Fruit fly (Drosophila melanogaster): ENCODE measurements around the gene natalisin.

natalisin gene

DNA sequence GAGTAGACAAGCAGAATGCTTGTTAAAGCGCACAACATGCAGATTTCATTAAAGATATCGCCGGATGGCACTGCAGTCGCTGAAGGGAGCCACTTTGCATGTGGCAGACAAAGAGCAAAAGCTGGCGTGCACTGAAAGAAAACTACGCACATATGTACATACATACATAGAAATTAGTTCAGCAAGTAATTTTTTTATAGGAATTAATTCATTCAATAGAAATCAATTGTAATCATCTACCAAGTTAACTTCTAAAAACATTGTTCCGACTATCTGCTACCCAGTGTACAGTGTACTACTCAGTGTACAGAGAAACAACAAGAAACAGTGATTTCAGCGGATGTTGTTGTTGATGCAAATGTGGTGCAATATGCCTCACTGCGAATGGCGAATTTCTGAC is 30.9 kb downstream of the natalisin start:
- no peak for TF ChIP-seq Dll (optimal IDR thresholded peaks at IDR 0.05)
- no peak for TF ChIP-seq pan (optimal IDR thresholded peaks at IDR 0.05)
- TF ChIP-seq CG8478 (optimal IDR thresholded peaks at IDR 0.05) = no peak
- TF ChIP-seq psq (optimal IDR thresholded peaks at IDR 0.05) = no peak
- no peak for TF ChIP-seq EcR (GFP tag; optimal IDR thresholded peaks at IDR 0.05)
- TF ChIP-seq usp (GFP tag; optimal IDR thresholded peaks at IDR 0.05) = no peak

DNA sequence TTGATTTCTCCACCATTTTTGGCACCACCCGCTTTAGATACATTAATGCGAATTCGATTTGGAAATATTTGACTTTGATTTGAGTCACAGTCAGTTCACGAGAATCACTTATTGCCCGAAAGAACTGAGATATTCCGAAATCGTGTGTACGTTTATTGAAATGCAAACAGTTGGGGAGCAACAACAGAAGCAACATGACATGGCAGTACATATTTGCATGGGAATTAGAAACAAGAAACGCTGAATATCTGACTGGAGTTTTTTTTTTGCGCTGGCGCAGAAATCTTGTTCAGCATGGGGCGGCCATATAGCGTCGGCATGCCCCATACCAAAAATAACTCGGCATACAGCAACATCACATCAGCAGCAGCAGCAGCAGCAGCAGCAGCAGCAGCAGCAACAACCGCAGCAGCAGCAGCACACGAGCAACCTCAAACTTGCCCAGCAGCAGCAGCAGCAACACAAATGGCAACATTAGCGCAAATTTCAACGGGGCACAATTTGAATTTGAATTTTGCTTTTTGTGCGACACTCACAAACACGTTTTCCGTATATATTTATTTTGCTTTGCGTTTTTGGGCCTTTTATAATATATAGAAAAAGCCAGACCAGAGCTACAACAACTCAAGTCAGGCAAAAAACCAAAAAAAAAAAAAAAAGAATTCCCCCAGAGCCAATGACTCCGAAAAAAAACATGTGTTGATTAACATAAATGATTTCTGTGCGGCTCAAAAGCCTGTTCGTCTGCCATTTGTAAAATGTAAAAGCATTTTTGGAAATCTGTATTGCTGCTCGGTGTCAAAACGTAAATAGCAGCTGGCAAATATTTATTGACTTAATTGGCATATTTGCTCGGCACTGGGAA is 32.9 kb downstream of the natalisin start:
- TF ChIP-seq pan (optimal IDR thresholded peaks at IDR 0.05) = no peak
- TF ChIP-seq usp (GFP tag; optimal IDR thresholded peaks at IDR 0.05) = no peak
- TF ChIP-seq Dll (optimal IDR thresholded peaks at IDR 0.05) = no peak
- no peak for TF ChIP-seq psq (optimal IDR thresholded peaks at IDR 0.05)

DNA sequence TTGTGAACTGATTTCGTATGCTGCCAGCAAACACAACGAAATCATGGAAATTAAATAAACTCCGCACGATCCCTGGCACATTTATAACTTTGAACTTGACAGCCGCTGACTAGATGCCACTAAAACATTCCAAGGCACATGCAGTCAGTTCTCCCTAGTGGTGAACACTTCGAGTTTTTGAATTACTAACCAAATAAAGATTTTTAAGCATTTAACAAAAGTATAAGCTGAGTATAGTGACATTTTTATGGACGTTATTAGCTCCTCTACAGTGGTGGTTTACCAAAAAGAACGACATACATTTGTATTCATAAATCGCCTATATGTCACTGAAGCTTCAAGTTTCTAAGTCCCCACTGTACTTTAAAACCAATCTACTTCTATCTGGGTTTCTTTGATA is 35.7 kb downstream of the natalisin start:
- no peak for TF ChIP-seq EcR (GFP tag; optimal IDR thresholded peaks at IDR 0.05)
- TF ChIP-seq psq (optimal IDR thresholded peaks at IDR 0.05) = no peak
- no peak for TF ChIP-seq CG8478 (optimal IDR thresholded peaks at IDR 0.05)
- TF ChIP-seq usp (GFP tag; optimal IDR thresholded peaks at IDR 0.05) = no peak
- no peak for TF ChIP-seq Dll (optimal IDR thresholded peaks at IDR 0.05)
- no peak for TF ChIP-seq pan (optimal IDR thresholded peaks at IDR 0.05)

DNA sequence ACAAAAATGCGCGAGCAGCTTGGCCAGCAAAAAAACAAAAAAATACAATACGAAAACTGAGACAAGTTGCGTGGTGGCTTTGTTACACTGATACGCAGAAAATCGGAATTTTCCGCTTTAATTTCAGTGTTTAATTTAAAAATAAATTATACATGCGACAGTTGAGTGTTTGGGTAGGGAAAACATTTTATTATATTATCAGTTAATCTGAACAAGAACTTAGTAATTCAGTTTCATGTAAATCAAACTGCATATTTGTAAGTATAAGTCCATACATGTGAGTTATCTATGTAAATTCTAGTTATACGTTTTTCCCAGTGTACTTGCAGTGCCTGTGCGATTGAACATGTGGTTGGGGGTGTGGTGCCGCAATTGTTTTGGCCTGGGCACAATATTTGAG is 37.1 kb downstream of the natalisin start:
- TF ChIP-seq pan (optimal IDR thresholded peaks at IDR 0.05) (no peak), Dll (optimal IDR thresholded peaks at IDR 0.05) (no peak), EcR (GFP tag; optimal IDR thresholded peaks at IDR 0.05) (no peak)

DNA sequence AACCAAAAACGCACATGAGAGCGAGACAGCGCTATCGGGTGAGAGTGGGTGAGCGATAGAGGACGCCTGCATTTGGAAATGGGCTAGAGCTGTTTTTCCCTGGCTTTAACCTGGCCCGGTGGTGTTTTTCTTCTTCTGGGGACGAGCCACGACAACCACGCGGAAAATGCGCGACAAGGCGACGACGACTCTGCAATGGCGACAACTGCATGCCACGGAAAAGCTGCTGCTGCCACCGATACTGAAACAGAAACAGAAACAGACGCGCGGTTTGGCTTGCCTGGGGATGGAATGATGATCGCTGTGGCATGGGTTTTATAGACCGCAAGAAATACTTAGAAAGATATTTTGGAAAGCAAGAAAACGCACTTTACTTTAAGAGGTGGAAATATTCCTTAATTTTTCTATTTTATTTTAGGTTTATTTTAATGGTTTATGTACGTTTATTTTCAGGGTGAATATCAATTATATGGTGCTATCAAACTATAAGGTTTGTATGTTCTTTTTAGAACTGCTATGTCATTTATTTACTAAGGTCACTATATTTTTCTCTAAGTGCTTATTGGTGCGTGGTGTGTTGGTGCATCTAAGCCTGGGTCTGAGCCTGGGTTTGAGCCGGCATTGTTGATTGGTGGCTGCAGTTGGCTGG is 37.9 kb downstream of the natalisin start:
- TF ChIP-seq usp (GFP tag; optimal IDR thresholded peaks at IDR 0.05) (no peak), psq (optimal IDR thresholded peaks at IDR 0.05) (no peak), EcR (GFP tag; optimal IDR thresholded peaks at IDR 0.05) (no peak)

DNA sequence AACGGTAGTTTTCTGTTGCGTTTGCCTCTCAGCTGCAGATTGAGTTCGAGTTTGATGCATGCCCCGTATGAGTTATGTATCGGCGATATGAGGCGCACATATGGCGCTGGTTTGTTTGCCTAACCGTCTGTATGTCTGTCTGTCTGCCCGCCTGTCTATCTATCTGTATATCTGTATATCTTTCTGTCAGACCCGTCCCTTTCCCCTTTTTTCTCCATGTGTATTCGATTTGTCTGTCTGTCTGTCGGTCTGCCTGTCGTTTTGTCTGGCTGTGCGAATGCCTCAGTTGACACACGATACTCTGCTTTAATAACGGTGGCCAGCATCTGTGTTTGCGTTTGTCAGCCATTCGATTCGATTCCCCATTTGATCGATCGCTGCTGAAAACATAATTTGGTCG is 38.6 kb downstream of the natalisin start:
- TF ChIP-seq psq (optimal IDR thresholded peaks at IDR 0.05) = no peak
- no peak for TF ChIP-seq usp (GFP tag; optimal IDR thresholded peaks at IDR 0.05)
- TF ChIP-seq EcR (GFP tag; optimal IDR thresholded peaks at IDR 0.05) = no peak
- no peak for TF ChIP-seq Dll (optimal IDR thresholded peaks at IDR 0.05)
- TF ChIP-seq CG8478 (optimal IDR thresholded peaks at IDR 0.05) = no peak
- no peak for TF ChIP-seq pan (optimal IDR thresholded peaks at IDR 0.05)

DNA sequence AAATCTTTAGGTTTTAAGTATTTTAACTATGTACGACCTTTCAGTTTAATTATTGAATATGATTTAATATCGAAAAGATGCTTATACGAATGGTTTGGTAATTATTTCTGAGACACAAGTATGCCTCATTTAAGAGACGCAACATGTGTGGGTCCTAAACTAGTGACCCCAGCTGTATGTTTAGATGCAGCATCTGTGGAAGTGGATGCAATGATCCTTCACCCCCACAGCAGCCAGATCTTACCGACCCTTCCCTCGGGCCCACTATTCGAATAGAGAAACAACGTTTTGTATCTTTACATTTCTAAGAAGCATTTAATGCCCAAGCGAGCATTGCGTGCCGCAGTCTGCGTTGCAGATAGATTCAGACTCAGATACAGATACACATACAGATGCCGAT is 39.5 kb downstream of the natalisin start:
- TF ChIP-seq usp (GFP tag; optimal IDR thresholded peaks at IDR 0.05) (no peak), CG8478 (optimal IDR thresholded peaks at IDR 0.05) (no peak), Dll (optimal IDR thresholded peaks at IDR 0.05) (no peak), psq (optimal IDR thresholded peaks at IDR 0.05) (no peak), pan (optimal IDR thresholded peaks at IDR 0.05) (no peak), EcR (GFP tag; optimal IDR thresholded peaks at IDR 0.05) (no peak)

DNA sequence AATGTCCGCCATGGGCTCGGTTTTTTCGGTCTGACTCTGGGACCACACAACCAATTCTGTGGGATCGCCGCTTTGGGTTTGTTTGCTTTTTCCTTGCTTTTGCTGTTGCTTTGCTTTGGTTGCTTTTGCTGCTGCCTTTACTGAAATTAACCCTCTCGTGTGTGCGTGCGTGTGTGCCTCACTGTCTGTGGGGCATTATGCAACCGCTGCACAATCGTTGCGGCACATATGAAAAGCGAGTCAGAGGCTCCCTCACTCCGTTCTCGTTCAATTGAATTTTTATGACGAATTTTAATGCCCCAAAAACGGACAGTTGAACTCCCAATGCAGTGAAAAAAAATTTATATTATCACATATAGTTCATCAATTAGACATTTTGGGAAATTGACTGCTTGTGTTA is 40.1 kb downstream of the natalisin start:
- TF ChIP-seq EcR (GFP tag; optimal IDR thresholded peaks at IDR 0.05) = no peak
- TF ChIP-seq pan (optimal IDR thresholded peaks at IDR 0.05) = no peak
- no peak for TF ChIP-seq psq (optimal IDR thresholded peaks at IDR 0.05)
- TF ChIP-seq usp (GFP tag; optimal IDR thresholded peaks at IDR 0.05) = no peak
- TF ChIP-seq Dll (optimal IDR thresholded peaks at IDR 0.05) = no peak
- TF ChIP-seq CG8478 (optimal IDR thresholded peaks at IDR 0.05) = no peak

DNA sequence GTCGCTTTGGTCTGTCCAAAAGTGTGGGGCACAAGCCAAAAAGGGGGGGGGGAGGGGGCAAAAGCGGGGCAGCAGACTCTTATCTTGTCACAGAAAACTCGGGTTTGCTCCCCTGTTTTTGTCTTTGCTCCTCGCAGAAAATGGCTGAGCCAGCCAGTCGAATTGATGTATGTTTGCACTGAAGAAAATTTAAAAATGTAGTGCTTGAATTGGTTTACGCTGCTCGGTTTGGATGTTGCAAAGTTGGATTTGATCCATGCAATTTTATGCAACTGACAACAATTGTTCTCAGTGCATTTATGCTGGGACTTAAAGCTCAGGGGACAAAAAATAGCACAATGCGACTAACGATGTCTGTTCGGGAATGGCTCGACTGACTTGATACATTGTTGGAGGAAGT is 41.9 kb downstream of the natalisin start:
- TF ChIP-seq pan (optimal IDR thresholded peaks at IDR 0.05) = no peak
- no peak for TF ChIP-seq CG8478 (optimal IDR thresholded peaks at IDR 0.05)
- no peak for TF ChIP-seq Dll (optimal IDR thresholded peaks at IDR 0.05)
- no peak for TF ChIP-seq psq (optimal IDR thresholded peaks at IDR 0.05)
- no peak for TF ChIP-seq EcR (GFP tag; optimal IDR thresholded peaks at IDR 0.05)
- no peak for TF ChIP-seq usp (GFP tag; optimal IDR thresholded peaks at IDR 0.05)

DNA sequence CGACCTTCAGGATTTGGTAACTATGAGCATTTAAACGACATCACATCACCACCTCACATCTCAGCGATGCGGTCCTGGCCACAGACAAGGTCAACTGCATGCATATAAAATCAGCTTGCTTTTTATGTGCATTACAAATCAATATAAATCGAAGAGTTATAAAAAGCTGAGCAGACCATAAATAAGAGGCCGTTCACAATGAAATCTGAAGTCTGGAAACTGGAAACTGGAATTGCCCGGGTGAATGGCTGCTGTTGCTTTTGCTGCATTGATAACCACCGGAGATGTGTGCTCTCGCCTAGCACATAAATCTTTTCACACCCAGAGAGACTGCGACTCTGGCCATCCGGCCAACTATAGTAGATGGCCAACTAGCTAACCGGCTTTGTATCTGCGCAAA is 43.9 kb downstream of the natalisin start:
- TF ChIP-seq pan (optimal IDR thresholded peaks at IDR 0.05) (no peak), EcR (GFP tag; optimal IDR thresholded peaks at IDR 0.05) (peak in 1 of 2 experiments; percentile 24), psq (optimal IDR thresholded peaks at IDR 0.05) (no peak), Dll (optimal IDR thresholded peaks at IDR 0.05) (no peak), usp (GFP tag; optimal IDR thresholded peaks at IDR 0.05) (no peak), CG8478 (optimal IDR thresholded peaks at IDR 0.05) (no peak)

DNA sequence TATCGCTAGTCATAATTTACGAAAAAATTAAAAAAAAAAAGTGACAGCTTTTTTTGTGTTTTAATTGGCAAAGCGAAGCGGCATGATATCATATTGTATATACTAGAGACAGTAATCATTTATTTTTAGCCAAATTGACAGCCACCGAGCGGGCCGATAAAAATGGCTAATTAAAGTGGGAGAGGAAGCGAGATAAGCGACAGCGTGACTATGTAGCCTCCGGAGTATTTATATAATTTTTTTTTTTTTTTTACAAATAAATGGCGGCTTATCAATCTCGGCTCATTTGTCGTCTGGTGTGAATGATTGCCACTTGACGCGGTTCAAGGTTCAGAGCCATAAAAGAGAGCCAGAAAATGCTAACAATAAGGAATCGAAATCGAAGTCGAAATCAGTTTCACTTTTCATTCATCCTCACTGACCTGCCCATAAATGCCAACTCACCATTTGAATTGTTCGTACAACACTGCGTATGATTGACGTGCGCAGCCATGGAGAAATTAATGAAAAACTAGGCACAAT is 44.5 kb downstream of the natalisin start:
- TF ChIP-seq EcR (GFP tag; optimal IDR thresholded peaks at IDR 0.05) = no peak
- TF ChIP-seq CG8478 (optimal IDR thresholded peaks at IDR 0.05) = no peak

DNA sequence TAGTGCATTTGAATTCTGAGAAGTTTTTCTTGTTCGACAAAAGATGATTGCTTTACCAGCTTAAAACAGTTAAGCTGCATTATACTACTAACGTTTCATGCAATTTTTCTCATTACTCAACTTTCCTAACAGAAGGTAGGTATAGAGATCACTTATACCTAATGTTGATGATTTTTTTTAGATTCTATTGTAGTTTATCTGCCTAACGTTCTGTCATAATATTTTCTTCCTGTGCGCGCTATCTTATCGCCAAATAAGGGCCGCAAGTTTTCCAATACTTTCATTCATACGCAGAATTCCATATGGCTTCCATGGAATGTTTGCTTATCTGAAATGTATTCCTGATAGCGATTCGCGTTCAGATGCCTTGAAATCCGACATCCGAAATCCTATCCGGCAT is 46.0 kb downstream of the natalisin start:
- TF ChIP-seq psq (optimal IDR thresholded peaks at IDR 0.05) (no peak), usp (GFP tag; optimal IDR thresholded peaks at IDR 0.05) (no peak), pan (optimal IDR thresholded peaks at IDR 0.05) (no peak), EcR (GFP tag; optimal IDR thresholded peaks at IDR 0.05) (no peak), Dll (optimal IDR thresholded peaks at IDR 0.05) (no peak), CG8478 (optimal IDR thresholded peaks at IDR 0.05) (no peak)

All from whole organism.